Fruit fly (Drosophila melanogaster) whole organism, embryonic: ENCODE measurements around the gene CG43796.
A peak's percentile ranks its signal among the peaks of the same experiment; 100 is the strongest.

Source experiments
- B-H2 ChIP-seq: fragments of 200-800 bp; sonication (Bioruptor generic); optimal IDR thresholded peaks from 2 replicates; lab custom pipeline; 2018; ENCODE audit warnings: missing biosample characterization, mild to moderate bottlenecking, missing genetic modification characterization
- BEAF-32 ChIP-seq: fragments of 200-800 bp; sonication (Bioruptor generic); optimal IDR thresholded peaks from 3 replicates; lab custom pipeline; 2017; ENCODE audit warnings: missing biosample characterization, missing genetic modification characterization, mild to moderate bottlenecking, moderate library complexity, missing genetic modification reagents
- Bdp1 ChIP-seq: fragments of 200-800 bp; sonication (Bioruptor generic); optimal IDR thresholded peaks from 3 replicates; lab custom pipeline; 2016; ENCODE audit warnings: missing biosample characterization, missing genetic modification characterization
- Bgb ChIP-seq: fragments of 200-800 bp; sonication (Bioruptor generic); IDR thresholded peaks from 2 replicates; pipeline ENCODE4 v1.3.6; 2022; ENCODE audit warnings: missing biosample characterization, missing genetic modification characterization; ENCODE audit not compliant: partially characterized antibody
- CG10267 ChIP-seq: fragments of 200-800 bp; sonication (Bioruptor generic); optimal IDR thresholded peaks from 2 replicates; lab custom pipeline; 2018; ENCODE audit warnings: missing biosample characterization, mild to moderate bottlenecking, missing genetic modification characterization, moderate library complexity
- CG12236 ChIP-seq: fragments of 200-800 bp; sonication (Bioruptor generic); optimal IDR thresholded peaks from 2 replicates; lab custom pipeline; 2016; ENCODE audit warnings: missing biosample characterization, missing genetic modification characterization
- CG12659 ChIP-seq: fragments of 200-800 bp; sonication (Bioruptor generic); optimal IDR thresholded peaks from 3 replicates; lab custom pipeline; 2017; ENCODE audit warnings: mild to moderate bottlenecking, missing biosample characterization, missing genetic modification reagents, missing genetic modification characterization
- CG13287 ChIP-seq: fragments of 200-800 bp; sonication (Bioruptor generic); IDR thresholded peaks from 2 replicates; pipeline ENCODE4 v1.3.6; 2022; ENCODE audit warnings: missing biosample characterization, missing genetic modification characterization; ENCODE audit not compliant: partially characterized antibody
- CG14441 ChIP-seq: fragments of 200-800 bp; sonication (Bioruptor generic); IDR thresholded peaks from 2 replicates; pipeline ENCODE4 v1.3.6; 2022; ENCODE audit warnings: missing biosample characterization, missing genetic modification characterization
- CG15514 ChIP-seq: fragments of 200-800 bp; sonication (Bioruptor generic); optimal IDR thresholded peaks from 3 replicates; lab custom pipeline; 2017; ENCODE audit warnings: missing biosample characterization, missing genetic modification characterization, mild to moderate bottlenecking, moderate library complexity, missing genetic modification reagents
- CG1603 ChIP-seq: fragments of 200-800 bp; sonication (Bioruptor generic); optimal IDR thresholded peaks from 2 replicates; lab custom pipeline; 2019; ENCODE audit warnings: missing biosample characterization, mild to moderate bottlenecking, missing genetic modification characterization, moderate library complexity
- CG1792 ChIP-seq: fragments of 200-800 bp; sonication (Bioruptor generic); optimal IDR thresholded peaks from 2 replicates; lab custom pipeline; 2016; ENCODE audit warnings: missing biosample characterization, missing genetic modification characterization
- CG18619 ChIP-seq: fragments of 200-800 bp; sonication (Bioruptor generic); optimal IDR thresholded peaks from 3 replicates; lab custom pipeline; 2017; ENCODE audit warnings: missing biosample characterization, mild to moderate bottlenecking, missing genetic modification characterization
- CG2129 ChIP-seq: fragments of 200-800 bp; sonication (Bioruptor generic); IDR thresholded peaks from 2 replicates; pipeline ENCODE4 v1.3.6; 2022; ENCODE audit warnings: missing biosample characterization, missing genetic modification characterization; ENCODE audit not compliant: partially characterized antibody
- CG2199 ChIP-seq: fragments of 200-800 bp; sonication (Bioruptor generic); IDR thresholded peaks from 3 replicates; pipeline ENCODE4 v1.3.6; 2022; ENCODE audit warnings: missing biosample characterization, missing genetic modification characterization
- CG31441 ChIP-seq: fragments of 200-800 bp; sonication (Bioruptor generic); IDR thresholded peaks from 2 replicates; pipeline ENCODE4 v1.3.6; 2022; ENCODE audit warnings: missing biosample characterization, missing genetic modification characterization
- CG34224 ChIP-seq: fragments of 200-800 bp; sonication (Bioruptor generic); IDR thresholded peaks from 3 replicates; pipeline ENCODE4 v1.3.6; 2022; ENCODE audit warnings: missing biosample characterization, missing genetic modification characterization; ENCODE audit not compliant: partially characterized antibody
- CG7786 ChIP-seq: fragments of 200-800 bp; sonication (Bioruptor generic); optimal IDR thresholded peaks from 2 replicates; lab custom pipeline; 2016; ENCODE audit warnings: missing biosample characterization, missing genetic modification characterization
- CG8290 ChIP-seq, 3 experiments: fragments of 200-800 bp; sonication (Bioruptor generic); optimal IDR thresholded peaks; 2 replicates each; lab custom pipeline; 2016 to 2019; ENCODE audit warnings: missing biosample characterization in 3 of 3, missing genetic modification characterization in 3 of 3, mild to moderate bottlenecking in 2 of 3, moderate library complexity in 1 of 3
- Camta ChIP-seq: fragments of 200-800 bp; sonication (Bioruptor generic); optimal IDR thresholded peaks from 2 replicates; lab custom pipeline; 2016; ENCODE audit warnings: missing biosample characterization, missing genetic modification characterization
- Dad ChIP-seq: fragments of 200-800 bp; sonication (Bioruptor generic); optimal IDR thresholded peaks from 3 replicates; lab custom pipeline; 2016; ENCODE audit warnings: missing biosample characterization, missing genetic modification characterization
- Dp ChIP-seq: fragments of 200-800 bp; sonication (Bioruptor generic); optimal IDR thresholded peaks from 2 replicates; lab custom pipeline; 2018; ENCODE audit warnings: missing biosample characterization, mild to moderate bottlenecking, missing genetic modification characterization, moderate library complexity
- E2f2 ChIP-seq: fragments of 200-800 bp; sonication (Bioruptor generic); IDR thresholded peaks from 2 replicates; pipeline ENCODE4 v1.3.6; 2022; ENCODE audit warnings: missing biosample characterization, missing genetic modification characterization
- Ets97D ChIP-seq: fragments of 200-800 bp; sonication (Bioruptor generic); optimal IDR thresholded peaks from 3 replicates; lab custom pipeline; 2016; ENCODE audit warnings: missing biosample characterization, missing genetic modification characterization
- Hey ChIP-seq: fragments of 200-800 bp; sonication (Bioruptor generic); optimal IDR thresholded peaks from 3 replicates; lab custom pipeline; 2018; ENCODE audit warnings: missing biosample characterization, mild to moderate bottlenecking, missing genetic modification characterization
- HmgZ ChIP-seq: fragments of 200-800 bp; sonication (Bioruptor generic); optimal IDR thresholded peaks from 2 replicates; lab custom pipeline; 2018; ENCODE audit warnings: missing biosample characterization, mild to moderate bottlenecking, missing genetic modification characterization
- NC2β ChIP-seq: fragments of 200-800 bp; sonication (Bioruptor generic); optimal IDR thresholded peaks from 2 replicates; lab custom pipeline; 2016; ENCODE audit warnings: missing biosample characterization, missing genetic modification characterization
- Nf-YA ChIP-seq: fragments of 200-800 bp; sonication (Bioruptor generic); IDR thresholded peaks from 2 replicates; pipeline ENCODE4 v1.3.6; 2022; ENCODE audit warnings: missing biosample characterization, missing genetic modification characterization
- NfI ChIP-seq: fragments of 200-800 bp; sonication (Bioruptor generic); optimal IDR thresholded peaks from 3 replicates; lab custom pipeline; 2018; ENCODE audit warnings: missing biosample characterization, mild to moderate bottlenecking, missing genetic modification characterization, moderate library complexity
- Optix ChIP-seq: fragments of 200-800 bp; sonication (Bioruptor generic); IDR thresholded peaks from 3 replicates; pipeline ENCODE4 v1.3.6; 2022; ENCODE audit warnings: missing biosample characterization, missing genetic modification characterization
- Side ChIP-seq: fragments of 200-800 bp; sonication (Bioruptor generic); optimal IDR thresholded peaks from 2 replicates; lab custom pipeline; 2016; ENCODE audit warnings: missing biosample characterization, missing genetic modification characterization
- Sox102F ChIP-seq: fragments of 200-800 bp; sonication (Bioruptor generic); optimal IDR thresholded peaks from 2 replicates; lab custom pipeline; 2018; ENCODE audit warnings: missing biosample characterization, mild to moderate bottlenecking, missing genetic modification characterization, moderate library complexity
- Xbp1 ChIP-seq: fragments of 200-800 bp; sonication (Bioruptor generic); optimal IDR thresholded peaks from 3 replicates; lab custom pipeline; 2016; ENCODE audit warnings: missing biosample characterization, mild to moderate bottlenecking, missing genetic modification characterization
- amos ChIP-seq: fragments of 200-800 bp; sonication (Bioruptor generic); IDR thresholded peaks from 2 replicates; pipeline ENCODE4 v1.3.6; 2022; ENCODE audit warnings: missing biosample characterization, missing genetic modification characterization; ENCODE audit not compliant: partially characterized antibody
- ap ChIP-seq: fragments of 200-800 bp; sonication (Bioruptor generic); IDR thresholded peaks from 2 replicates; pipeline ENCODE4 v1.3.6; 2022; ENCODE audit warnings: missing biosample characterization, missing genetic modification characterization
- bcd ChIP-seq: fragments of 200-800 bp; sonication (Bioruptor generic); optimal IDR thresholded peaks from 2 replicates; lab custom pipeline; 2017; ENCODE audit warnings: missing biosample characterization, mild to moderate bottlenecking, missing genetic modification characterization
- caup ChIP-seq: fragments of 200-800 bp; sonication (Bioruptor generic); optimal IDR thresholded peaks from 3 replicates; lab custom pipeline; 2017; ENCODE audit warnings: missing biosample characterization, mild to moderate bottlenecking, missing genetic modification characterization, moderate library complexity; ENCODE audit not compliant: severe bottlenecking
- chn ChIP-seq: fragments of 200-800 bp; sonication (Bioruptor generic); optimal IDR thresholded peaks from 2 replicates; lab custom pipeline; 2016; ENCODE audit warnings: missing biosample characterization, missing genetic modification characterization
- ci ChIP-seq: fragments of 200-800 bp; sonication (Bioruptor generic); IDR thresholded peaks from 3 replicates; pipeline ENCODE4 v1.3.6; 2022; ENCODE audit warnings: missing biosample characterization, missing genetic modification characterization
- dm ChIP-seq: fragments of 200-800 bp; sonication (Bioruptor generic); optimal IDR thresholded peaks from 3 replicates; lab custom pipeline; 2016; ENCODE audit warnings: missing biosample characterization, missing genetic modification characterization
- dpn ChIP-seq, 2 experiments: fragments of 200-800 bp; sonication (Bioruptor generic); optimal IDR thresholded peaks; 3 replicates each; lab custom pipeline; 2016; ENCODE audit warnings: missing biosample characterization in 2 of 2, missing genetic modification characterization in 2 of 2
- ems ChIP-seq: fragments of 200-800 bp; sonication (Bioruptor generic); optimal IDR thresholded peaks from 3 replicates; lab custom pipeline; 2016; ENCODE audit warnings: missing biosample characterization, missing genetic modification characterization
- fru ChIP-seq: fragments of >200 bp; optimal IDR thresholded peaks from 2 replicates; lab custom pipeline; 2017
- hb ChIP-seq: fragments of 200-800 bp; sonication (Bioruptor generic); IDR thresholded peaks from 3 replicates; pipeline ENCODE4 v1.3.6; 2022; ENCODE audit warnings: missing biosample characterization, missing genetic modification characterization; ENCODE audit not compliant: partially characterized antibody
- lilli ChIP-seq: fragments of 200-800 bp; sonication (Bioruptor generic); optimal IDR thresholded peaks from 3 replicates; lab custom pipeline; 2016; ENCODE audit warnings: missing biosample characterization, missing genetic modification characterization
- sens ChIP-seq: fragments of 200-800 bp; sonication (Bioruptor generic); peaks from one replicate; lab custom pipeline; 2016; ENCODE audit warnings: missing biosample characterization, missing genetic modification characterization
- sob ChIP-seq: fragments of 200-800 bp; sonication (Bioruptor generic); IDR thresholded peaks from 2 replicates; pipeline ENCODE4 v1.3.6; 2022; ENCODE audit warnings: missing biosample characterization, missing genetic modification characterization
- stwl ChIP-seq: fragments of 200-800 bp; sonication (Bioruptor generic); optimal IDR thresholded peaks from 3 replicates; lab custom pipeline; 2018; ENCODE audit warnings: missing biosample characterization, mild to moderate bottlenecking, missing genetic modification characterization, moderate library complexity
- tll ChIP-seq, 2 experiments: fragments of 200-800 bp in 1 of 2; fragments of >200 bp in 1 of 2; sonication (Bioruptor generic) in 1 of 2; optimal IDR thresholded peaks; 2 replicates each; lab custom pipeline; 2017 to 2019; ENCODE audit warnings: missing biosample characterization in 2 of 2, missing genetic modification characterization in 2 of 2, mild to moderate bottlenecking in 1 of 2, moderate library complexity in 1 of 2
- toy ChIP-seq: fragments of 200-800 bp; sonication (Bioruptor generic); IDR thresholded peaks from 2 replicates; pipeline ENCODE4 v1.3.6; 2022; ENCODE audit warnings: missing biosample characterization, missing genetic modification characterization

The CG43796 gene

dm6 chr2L:8488735-8489134 is 6.6 kb downstream of the CG43796 start, which contains the start of gene CG13088 (continued):
- TF ChIP-seq HmgZ (tag; lab: Kevin White, UChicago) (peak; percentile 82), BEAF-32 (peak; percentile 21), CG10267 (tag; lab: Kevin White, UChicago) (peak; percentile 98), ems (GFP tag; lab: Kevin White, UChicago) (peak; percentile 32), dm (GFP tag; lab: Kevin White, UChicago) (peak; percentile 67), Hey (tag; lab: Kevin White, UChicago) (no peak), E2f2 (GFP tag; lab: Robert Waterston, UW) (peak; percentile 96), CG18619 (GFP tag; lab: Kevin White, UChicago) (peak; percentile 4), CG31441 (no peak), bcd (peak; percentile 18), CG1603 (tag; lab: Kevin White, UChicago) (peak; percentile 83), CG7786 (GFP tag; lab: Kevin White, UChicago) (peak; percentile 44), ap (GFP tag; lab: Robert Waterston, UW) (no peak), caup (GFP tag; lab: Kevin White, UChicago) (no peak), Sox102F (GFP tag; lab: Kevin White, UChicago) (peak; percentile 3), hb (GFP tag; lab: Robert Waterston, UW) (no peak), CG8290 (GFP tag; optimal IDR thresholded peaks at IDR 0.05; lab: Kevin White, UChicago) (peak; percentile 75), CG8290 (tag; optimal IDR thresholded peaks at IDR 0.05; lab: Kevin White, UChicago) (no peak), dpn (GFP tag; optimal IDR thresholded peaks at IDR 0.05; lab: Kevin White, UChicago) (peak; percentile 33 to 47), lilli (peak; percentile 6), CG13287 (GFP tag; lab: Robert Waterston, UW) (peak; percentile 41; the same call in 1 of the 2 replicates), chn (GFP tag; lab: Kevin White, UChicago) (peak; percentile 23), NfI (peak; percentile 55), sob (GFP tag; lab: Robert Waterston, UW) (peak; percentile 68), CG12659 (GFP tag; lab: Kevin White, UChicago) (peak; percentile 58), CG12236 (no peak), Dad (peak; percentile 23), tll (GFP tag; optimal IDR thresholded peaks at IDR 0.05; lab: Kevin White, UChicago) (peak in 1 of 2 experiments; percentile 11), Dp (GFP tag; lab: Kevin White, UChicago) (peak; percentile 96), NC2β (GFP tag; lab: Kevin White, UChicago) (peak; percentile 36), Bgb (peak; percentile 45; the same call in 1 of the 2 replicates), Optix (GFP tag; lab: Robert Waterston, UW) (no peak), Nf-YA (no peak), CG14441 (GFP tag; lab: Robert Waterston, UW) (peak; percentile 96), toy (GFP tag; lab: Robert Waterston, UW) (no peak), CG1792 (GFP tag; lab: Kevin White, UChicago) (peak; percentile 6), Ets97D (peak; percentile 85), ci (GFP tag; lab: Robert Waterston, UW) (0 out of 3 replicates have a peak, but pooled peaks have one; percentile 37), stwl (peak; percentile 93), Side (GFP tag; lab: Kevin White, UChicago) (peak; percentile 12), Xbp1 (GFP tag; lab: Kevin White, UChicago) (peak; percentile 46), Bdp1 (peak; percentile 77), CG2129 (GFP tag; lab: Robert Waterston, UW) (no peak), CG15514 (GFP tag; lab: Kevin White, UChicago) (peak; percentile 61), CG2199 (GFP tag; lab: Robert Waterston, UW) (no peak), amos (peak; percentile 17; the same call in 1 of the 2 replicates), fru (lab: Kevin White, UChicago) (no peak), CG34224 (GFP tag; lab: Robert Waterston, UW) (no peak), B-H2 (peak; percentile 55), Camta (GFP tag; lab: Kevin White, UChicago) (peak; percentile 19), sens (GFP tag; lab: Kevin White, UChicago) (peak; percentile 78)
